Fruit fly (Drosophila melanogaster): ENCODE results near the gene Fancl.

DNA sequence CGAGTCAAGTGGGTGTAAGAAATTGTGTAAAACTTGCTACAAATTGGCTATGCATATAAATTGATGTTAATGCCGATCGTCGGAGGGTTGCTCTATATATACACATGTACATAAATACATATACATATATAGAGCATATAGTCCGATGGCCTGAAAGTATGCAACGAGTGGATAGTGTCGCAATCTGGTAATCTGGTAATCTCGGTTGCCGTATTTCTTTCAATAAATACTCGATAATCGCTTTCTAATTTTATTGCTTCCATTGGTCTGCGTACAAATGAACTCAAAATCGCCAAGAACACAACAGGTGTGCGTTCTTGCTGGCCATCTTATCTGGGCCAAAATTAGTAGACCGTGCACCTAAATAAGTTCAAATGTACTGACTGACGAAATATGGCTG, 6.7 kb upstream of the Fancl start:
- TF ChIP-seq CG8478 (optimal IDR thresholded peaks at IDR 0.05) (no peak), CTCF (optimal IDR thresholded peaks at IDR 0.05) (no peak)

All from S2 (cell line).